Fruit fly (Drosophila melanogaster): ENCODE measurements around the gene CG31446.

CG31446 gene

dm6 chr3R:15670559-15670958, 22.3 kb upstream of the CG31446 start (continued):
- TF ChIP-seq Xbp1 (GFP tag; optimal IDR thresholded peaks at IDR 0.05): no peak
- peak; percentile 17 for TF ChIP-seq HHEX (GFP tag; optimal IDR thresholded peaks at IDR 0.05)
- no peak for TF ChIP-seq CG2889 (GFP tag; IDR thresholded peaks at IDR 0.05)
- peak; percentile 67 for TF ChIP-seq twi (tag; optimal IDR thresholded peaks at IDR 0.05)
- TF ChIP-seq CG33557 (GFP tag; optimal IDR thresholded peaks at IDR 0.05): peak; percentile 65
- TF ChIP-seq az2 (GFP tag; optimal IDR thresholded peaks at IDR 0.05): no peak
- TF ChIP-seq sens (GFP tag): peak; percentile 91
- TF ChIP-seq CG3407 (GFP tag; optimal IDR thresholded peaks at IDR 0.05): peak; percentile 40
- peak; percentile 56 for TF ChIP-seq CG9727 (GFP tag; optimal IDR thresholded peaks at IDR 0.05)
- TF ChIP-seq CG17829 (tag; optimal IDR thresholded peaks at IDR 0.05): no peak
- no peak for TF ChIP-seq Dad (GFP tag; optimal IDR thresholded peaks at IDR 0.05)
- no peak for TF ChIP-seq grau (tag; optimal IDR thresholded peaks at IDR 0.05)
- peak; percentile 5 for TF ChIP-seq Sox100B (GFP tag; optimal IDR thresholded peaks at IDR 0.05)
- TF ChIP-seq dmrt11E (tag; optimal IDR thresholded peaks at IDR 0.05): peak; percentile 49
- peak; percentile 10 for TF ChIP-seq CG11723 (GFP tag; optimal IDR thresholded peaks at IDR 0.05)
- TF ChIP-seq CG4707 (GFP tag; optimal IDR thresholded peaks at IDR 0.05): peak; percentile 45
- peak; percentile 85; the same call in 1 of the 2 replicates for TF ChIP-seq chm (GFP tag; IDR thresholded peaks at IDR 0.05)
- peak; percentile 23 for TF ChIP-seq nerfin-1 (tag; optimal IDR thresholded peaks at IDR 0.05)
- no peak for TF ChIP-seq sisA (GFP tag; IDR thresholded peaks at IDR 0.05)
- peak; percentile 37 for TF ChIP-seq CG12104 (GFP tag; optimal IDR thresholded peaks at IDR 0.05)
- peak; percentile 98 for TF ChIP-seq grn (GFP tag; optimal IDR thresholded peaks at IDR 0.05)
- peak; percentile 19 for TF ChIP-seq CG15479 (GFP tag; optimal IDR thresholded peaks at IDR 0.05)
- TF ChIP-seq fd64A (GFP tag; optimal IDR thresholded peaks at IDR 0.05): peak; percentile 47
- TF ChIP-seq CG6689 (GFP tag; IDR thresholded peaks at IDR 0.05): 0 out of 2 replicates have a peak, but pooled peaks have one; percentile 11
- peak; percentile 38 for TF ChIP-seq Blimp-1 (GFP tag; optimal IDR thresholded peaks at IDR 0.05)
- no peak for TF ChIP-seq CG8924 (tag; optimal IDR thresholded peaks at IDR 0.05)
- peak; percentile 24 for TF ChIP-seq ac (GFP tag; optimal IDR thresholded peaks at IDR 0.05)
- peak; percentile 89 for TF ChIP-seq Ets65A (GFP tag)
- no peak for TF ChIP-seq ewg (GFP tag; optimal IDR thresholded peaks at IDR 0.05)
- TF ChIP-seq CG6813 (GFP tag; optimal IDR thresholded peaks at IDR 0.05): peak; percentile 56
- no peak for TF ChIP-seq Poxn (GFP tag; IDR thresholded peaks at IDR 0.05)
- peak; percentile 11 for TF ChIP-seq CG12236 (GFP tag; optimal IDR thresholded peaks at IDR 0.05)
- TF ChIP-seq CG4360 (GFP tag; IDR thresholded peaks at IDR 0.05): peak; percentile 26; the same call in 1 of the 2 replicates

dm6 chr3R:15672302-15672701, 20.6 kb upstream of the CG31446 start:
- no peak for TF ChIP-seq mld (GFP tag; IDR thresholded peaks at IDR 0.05; ENCODE audit: partially characterized antibody)
- peak; percentile 11 for TF ChIP-seq CG3065 (GFP tag; optimal IDR thresholded peaks at IDR 0.05)
- TF ChIP-seq CG17328 (GFP tag; IDR thresholded peaks at IDR 0.05): no peak
- no peak for TF ChIP-seq CG16813 (GFP tag; IDR thresholded peaks at IDR 0.05; ENCODE audit: partially characterized antibody)
- TF ChIP-seq Aef1 (GFP tag; IDR thresholded peaks at IDR 0.05): no peak
- no peak for TF ChIP-seq CG8924 (tag; optimal IDR thresholded peaks at IDR 0.05)
- TF ChIP-seq az2 (GFP tag; optimal IDR thresholded peaks at IDR 0.05): no peak
- no peak for TF ChIP-seq CG2889 (GFP tag; IDR thresholded peaks at IDR 0.05)
- no peak for TF ChIP-seq zen2 (GFP tag; IDR thresholded peaks at IDR 0.05; ENCODE audit: partially characterized antibody)
- TF ChIP-seq Pdp1 (GFP tag; optimal IDR thresholded peaks at IDR 0.05): peak in 1 of 2 experiments; percentile 11
- TF ChIP-seq CG6654 (GFP tag; optimal IDR thresholded peaks at IDR 0.05): no peak
- no peak for TF ChIP-seq Hsf (GFP tag; optimal IDR thresholded peaks at IDR 0.05)
- no peak for TF ChIP-seq nau (GFP tag; optimal IDR thresholded peaks at IDR 0.05)
- no peak for TF ChIP-seq p53 (GFP tag; optimal IDR thresholded peaks at IDR 0.05)
- TF ChIP-seq CG6683 (GFP tag; optimal IDR thresholded peaks at IDR 0.05): no peak
- TF ChIP-seq pros (GFP tag; optimal IDR thresholded peaks at IDR 0.05): peak; percentile 71
- peak; percentile 70 for TF ChIP-seq tap (tag; optimal IDR thresholded peaks at IDR 0.05)
- TF ChIP-seq bab2 (GFP tag; optimal IDR thresholded peaks at IDR 0.05): no peak
- no peak for TF ChIP-seq usp (GFP tag; optimal IDR thresholded peaks at IDR 0.05)
- no peak for TF ChIP-seq dan (GFP tag; IDR thresholded peaks at IDR 0.05)
- TF ChIP-seq oc (tag; optimal IDR thresholded peaks at IDR 0.05): peak; percentile 70
- TF ChIP-seq nerfin-1 (tag; optimal IDR thresholded peaks at IDR 0.05): peak; percentile 37

All from whole organism, embryonic.